Worm (Caenorhabditis elegans) whole organism, young adult: ENCODE results near the gene sri-28.

Source experiments
- B0336.3 ChIP-seq: fragments of 200-800 bp; sonication (Bioruptor generic); IDR thresholded peaks from 2 replicates; pipeline ENCODE4 v1.3.6; 2022; ENCODE audit warnings: missing genetic modification characterization, missing compliant biosample characterization
- C06A6.2 ChIP-seq: fragments of 200-800 bp; sonication (Bioruptor generic); conservative IDR thresholded peaks from 2 replicates; pipeline ENCODE4 v1.3.6; 2022; ENCODE audit warnings: missing genetic modification characterization, missing compliant biosample characterization
- D2030.7 ChIP-seq: fragments of 200-800 bp; sonication (Bioruptor generic); IDR thresholded peaks from 2 replicates; pipeline ENCODE4 v1.3.6; 2022; ENCODE audit warnings: missing genetic modification reagents, missing genetic modification characterization, missing compliant biosample characterization
- F33H1.4 ChIP-seq: fragments of 200-800 bp; sonication (Bioruptor generic); IDR thresholded peaks from 2 replicates; pipeline ENCODE4 v1.3.6; 2022; ENCODE audit warnings: missing genetic modification reagents, missing genetic modification characterization, missing compliant biosample characterization
- F37B4.10 ChIP-seq: fragments of 200-800 bp; sonication (Bioruptor generic); IDR thresholded peaks from 2 replicates; pipeline ENCODE4 v1.3.6; 2022; ENCODE audit warnings: missing genetic modification characterization, missing compliant biosample characterization
- F57C9.4 ChIP-seq: sonication (generic microtip); optimal IDR thresholded peaks from 2 replicates; lab custom pipeline; 2017; ENCODE audit warnings: mild to moderate bottlenecking, missing genetic modification characterization, missing compliant biosample characterization
- T07F8.4 ChIP-seq: sonication (generic microtip); optimal IDR thresholded peaks from 2 replicates; lab custom pipeline; 2016; ENCODE audit warnings: mild to moderate bottlenecking, missing genetic modification characterization, moderate library complexity, missing compliant biosample characterization
- Y67H2A.10 ChIP-seq: fragments of 200-800 bp; sonication (Bioruptor generic); conservative IDR thresholded peaks from 2 replicates; pipeline ENCODE4 v1.3.6; 2022; ENCODE audit warnings: missing genetic modification reagents, missing genetic modification characterization, missing compliant biosample characterization
- Y95B8A.8 ChIP-seq: fragments of 200-800 bp; sonication (Bioruptor generic); IDR thresholded peaks from 2 replicates; pipeline ENCODE4 v1.3.6; 2022; ENCODE audit warnings: missing genetic modification reagents, missing genetic modification characterization, missing compliant biosample characterization
- ZK185.1 ChIP-seq: sonication (generic microtip); optimal IDR thresholded peaks from 2 replicates; lab custom pipeline; 2016; ENCODE audit warnings: mild to moderate bottlenecking, missing genetic modification characterization, missing compliant biosample characterization; ENCODE audit not compliant: poor library complexity, severe bottlenecking
- akir-1 ChIP-seq: fragments of 200-800 bp; sonication (Bioruptor generic); optimal IDR thresholded peaks from 2 replicates; lab custom pipeline; 2018; ENCODE audit warnings: mild to moderate bottlenecking, missing genetic modification characterization, moderate library complexity, missing compliant biosample characterization
- atf-7 ChIP-seq: sonication (generic microtip); optimal IDR thresholded peaks from 2 replicates; lab custom pipeline; 2017; ENCODE audit warnings: mild to moderate bottlenecking, missing genetic modification characterization, missing compliant biosample characterization
- attf-5 ChIP-seq: fragments of 200-800 bp; sonication (Bioruptor generic); optimal IDR thresholded peaks from 2 replicates; lab custom pipeline; 2018; ENCODE audit warnings: mild to moderate bottlenecking, missing genetic modification characterization, missing compliant biosample characterization
- cebp-1 ChIP-seq, 2 experiments: fragments of 200-800 bp in 1 of 2; sonication (Bioruptor generic) in 1 of 2; sonication (generic microtip) in 1 of 2; IDR thresholded peaks in 1 of 2; optimal IDR thresholded peaks in 1 of 2; 2 replicates each; pipeline versions ENCODE4 v1.3.6 to Lab custom; 2017 to 2022; ENCODE audit warnings: missing compliant biosample characterization in 2 of 2, missing genetic modification characterization in 2 of 2, mild to moderate bottlenecking in 1 of 2, missing genetic modification reagents in 1 of 2, moderate library complexity in 1 of 2
- cebp-2 ChIP-seq: fragments of 200-800 bp; sonication (Bioruptor generic); IDR thresholded peaks from 2 replicates; pipeline ENCODE4 v1.3.6; 2022; ENCODE audit warnings: missing genetic modification characterization, missing compliant biosample characterization
- ceh-27 ChIP-seq: fragments of 200-800 bp; sonication (Bioruptor generic); optimal IDR thresholded peaks from 2 replicates; lab custom pipeline; 2018; ENCODE audit warnings: mild to moderate bottlenecking, missing genetic modification characterization, moderate library complexity, missing compliant biosample characterization
- ceh-58 ChIP-seq: fragments of 200-800 bp; sonication (Bioruptor generic); IDR thresholded peaks from 2 replicates; pipeline ENCODE4 v1.3.6; 2022; ENCODE audit warnings: missing genetic modification characterization, missing compliant biosample characterization
- dox-1 ChIP-seq: fragments of 200-800 bp; sonication (Bioruptor generic); IDR thresholded peaks from 2 replicates; pipeline ENCODE4 v1.3.6; 2022; ENCODE audit warnings: missing genetic modification reagents, missing genetic modification characterization, missing compliant biosample characterization
- dpff-1 ChIP-seq: sonication (generic microtip); optimal IDR thresholded peaks from 2 replicates; lab custom pipeline; 2017; ENCODE audit warnings: mild to moderate bottlenecking, missing genetic modification characterization, missing compliant biosample characterization
- efl-1 ChIP-seq: fragments of 150-350 bp; optimal IDR thresholded peaks from 2 replicates; lab custom pipeline; 2014; ENCODE audit warnings: missing biosample characterization, missing genetic modification reagents, missing genetic modification characterization
- egrh-3 ChIP-seq: fragments of 200-800 bp; sonication (Bioruptor generic); IDR thresholded peaks from 2 replicates; pipeline ENCODE4 v1.3.6; 2022; ENCODE audit warnings: missing genetic modification reagents, missing genetic modification characterization, missing compliant biosample characterization
- ekl-4 ChIP-seq: fragments of 200-800 bp; sonication (Bioruptor generic); IDR thresholded peaks from 2 replicates; pipeline ENCODE4 v1.3.6; 2022; ENCODE audit warnings: missing genetic modification reagents, missing genetic modification characterization, missing compliant biosample characterization
- hlh-26 ChIP-seq: fragments of 200-800 bp; sonication (Bioruptor generic); conservative IDR thresholded peaks from 2 replicates; pipeline ENCODE4 v1.3.6; 2022; ENCODE audit warnings: missing genetic modification reagents, missing genetic modification characterization, missing compliant biosample characterization
- hmg-1.2 ChIP-seq: fragments of 200-800 bp; sonication (Bioruptor generic); IDR thresholded peaks from 2 replicates; pipeline ENCODE4 v1.3.6; 2022; ENCODE audit warnings: missing genetic modification reagents, missing genetic modification characterization, missing compliant biosample characterization
- hmg-20 ChIP-seq: fragments of 200-800 bp; sonication (Bioruptor generic); IDR thresholded peaks from 2 replicates; pipeline ENCODE4 v1.3.6; 2022; ENCODE audit warnings: missing genetic modification reagents, missing genetic modification characterization, missing compliant biosample characterization
- hsf-1 ChIP-seq: fragments of 200-800 bp; sonication (Bioruptor generic); IDR thresholded peaks from 2 replicates; pipeline ENCODE4 v1.3.6; 2022; ENCODE audit warnings: missing genetic modification reagents, missing genetic modification characterization, missing compliant biosample characterization
- lin-40 ChIP-seq: sonication (generic microtip); optimal IDR thresholded peaks from 2 replicates; lab custom pipeline; 2016; ENCODE audit warnings: missing genetic modification characterization, mild to moderate bottlenecking, missing compliant biosample characterization, missing genotype, missing genetic modification reagents
- lin-54 ChIP-seq: fragments of 200-800 bp; sonication (Bioruptor generic); optimal IDR thresholded peaks from 2 replicates; lab custom pipeline; 2018; ENCODE audit warnings: mild to moderate bottlenecking, missing genetic modification characterization, missing compliant biosample characterization
- lsy-27 ChIP-seq: sonication (generic microtip); optimal IDR thresholded peaks from 2 replicates; lab custom pipeline; 2017; ENCODE audit warnings: missing genetic modification characterization, mild to moderate bottlenecking, missing compliant biosample characterization, antibody characterized with exemption, missing genotype, borderline replicate concordance; ENCODE audit not compliant: insufficient read depth
- madf-6 ChIP-seq: fragments of 200-800 bp; sonication (Bioruptor generic); IDR thresholded peaks from 2 replicates; pipeline ENCODE4 v1.3.6; 2022; ENCODE audit warnings: missing genetic modification reagents, missing genetic modification characterization, missing compliant biosample characterization
- madf-8 ChIP-seq: fragments of 200-800 bp; sonication (Bioruptor generic); conservative IDR thresholded peaks from 2 replicates; pipeline ENCODE4 v1.3.6; 2022; ENCODE audit warnings: missing genetic modification reagents, missing genetic modification characterization, missing compliant biosample characterization
- mcd-1 ChIP-seq: fragments of 200-800 bp; sonication (Bioruptor generic); IDR thresholded peaks from 2 replicates; pipeline ENCODE4 v1.3.6; 2022; ENCODE audit warnings: missing genetic modification reagents, missing genetic modification characterization, missing compliant biosample characterization
- nfya-1 ChIP-seq: sonication (generic microtip); optimal IDR thresholded peaks from 2 replicates; lab custom pipeline; 2017; ENCODE audit warnings: antibody characterized with exemption, missing compliant biosample characterization, missing genetic modification characterization, borderline replicate concordance; ENCODE audit not compliant: insufficient read depth
- nhr-120 ChIP-seq: fragments of 200-800 bp; sonication (Bioruptor generic); IDR thresholded peaks from 2 replicates; pipeline ENCODE4 v1.3.6; 2022; ENCODE audit warnings: missing genetic modification characterization, missing compliant biosample characterization
- rcor-1 ChIP-seq: fragments of 200-800 bp; sonication (Bioruptor generic); IDR thresholded peaks from 2 replicates; pipeline ENCODE4 v1.3.6; 2022; ENCODE audit warnings: missing genetic modification reagents, missing genetic modification characterization, missing compliant biosample characterization
- rpc-1 ChIP-seq, 2 experiments: fragments of 150-350 bp in 1 of 2; sonication (generic microtip) in 1 of 2; optimal IDR thresholded peaks; 2 replicates each; lab custom pipeline; 2014 to 2018; ENCODE audit warnings: missing biosample characterization in 1 of 2, missing genetic modification characterization in 1 of 2, missing genetic modification reagents in 1 of 2, missing genotype in 1 of 2
- somi-1 ChIP-seq: fragments of 200-800 bp; sonication (Bioruptor generic); optimal IDR thresholded peaks from 2 replicates; lab custom pipeline; 2018; ENCODE audit warnings: mild to moderate bottlenecking, missing genetic modification characterization, missing compliant biosample characterization
- tbx-9 ChIP-seq: sonication (generic microtip); optimal IDR thresholded peaks from 2 replicates; lab custom pipeline; 2016; ENCODE audit warnings: borderline replicate concordance, missing genetic modification characterization, inconsistent platforms, missing compliant biosample characterization
- zfh-2 ChIP-seq: fragments of 200-800 bp; sonication (Bioruptor generic); conservative IDR thresholded peaks from 2 replicates; pipeline ENCODE4 v1.3.6; 2022; ENCODE audit warnings: missing genetic modification reagents, missing genetic modification characterization, missing compliant biosample characterization
- ztf-28 ChIP-seq: fragments of 200-800 bp; sonication (Bioruptor generic); IDR thresholded peaks from 2 replicates; pipeline ENCODE4 v1.3.6; 2022; ENCODE audit warnings: missing genetic modification reagents, missing genetic modification characterization, missing compliant biosample characterization
- ztf-3 ChIP-seq: fragments of 200-800 bp; sonication (Bioruptor generic); optimal IDR thresholded peaks from 2 replicates; lab custom pipeline; 2018; ENCODE audit warnings: mild to moderate bottlenecking, missing genetic modification characterization, missing compliant biosample characterization
- ztf-6 ChIP-seq: fragments of 200-800 bp; sonication (Bioruptor generic); IDR thresholded peaks from 2 replicates; pipeline ENCODE4 v1.3.6; 2022; ENCODE audit warnings: missing genetic modification reagents, missing genetic modification characterization, missing compliant biosample characterization

The sri-28 gene

DNA sequence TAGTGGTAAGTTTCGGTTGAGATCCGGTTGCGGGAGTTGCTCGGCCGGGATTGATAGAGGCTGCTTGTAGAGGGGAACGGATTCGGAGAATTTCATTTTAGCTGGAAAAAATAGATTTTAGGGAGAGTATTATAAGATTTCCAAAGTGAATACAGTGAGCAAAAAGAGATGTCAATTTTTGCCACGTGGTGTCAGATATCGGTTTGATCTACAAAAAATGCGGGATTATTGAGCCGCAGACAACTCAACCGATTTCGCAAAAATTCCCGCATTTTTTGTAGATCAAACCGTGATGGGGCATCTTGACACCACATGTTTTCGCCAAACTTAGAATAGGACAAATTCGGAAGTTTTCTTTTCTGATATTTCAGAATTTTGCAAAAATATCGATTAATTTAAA lies 5.7 kb downstream of the sri-28 start, which contains the start of gene lido-13:
Gene lido-13, minus strand, starts transcription at position 101 of the 400 bp plus-strand sequence.
- no peak for TF ChIP-seq ceh-27 (GFP tag; lab: Kevin White, UChicago)
- peak; percentile 38; the same call in 1 of the 2 replicates for TF ChIP-seq madf-6 (GFP tag; lab: Robert Waterston, UW)
- TF ChIP-seq, all 124 proteins: peak for 1

- TF ChIP-seq cebp-1 (GFP tag; IDR thresholded peaks at IDR 0.05; lab: Robert Waterston, UW), result no peak
- no peak for TF ChIP-seq cebp-1 (tag; optimal IDR thresholded peaks at IDR 0.05; lab: Kevin White, UChicago)
- TF ChIP-seq hmg-1.2, result peak; percentile 96
- no peak for TF ChIP-seq ztf-28 (GFP tag; lab: Robert Waterston, UW)
- TF ChIP-seq rpc-1 (optimal IDR thresholded peaks at IDR 0.05; lab: Kevin White, UChicago), result no peak
- TF ChIP-seq rpc-1 (tag; optimal IDR thresholded peaks at IDR 0.05; lab: Kevin White, UChicago), result no peak
- TF ChIP-seq dpff-1 (tag; lab: Kevin White, UChicago), result no peak
- no peak for TF ChIP-seq C06A6.2
- TF ChIP-seq Y95B8A.8 (GFP tag; lab: Robert Waterston, UW), result no peak
- TF ChIP-seq akir-1 (GFP tag; lab: Kevin White, UChicago), result no peak
- TF ChIP-seq lin-40, result no peak
- TF ChIP-seq cebp-2 (GFP tag; lab: Robert Waterston, UW), result 0 out of 2 replicates have a peak, but pooled peaks have one; percentile 49
- TF ChIP-seq attf-5 (GFP tag; lab: Kevin White, UChicago), result no peak
- no peak for TF ChIP-seq F57C9.4 (tag; lab: Kevin White, UChicago)
- no peak for TF ChIP-seq dox-1
- no peak for TF ChIP-seq ztf-3 (GFP tag; lab: Kevin White, UChicago)
- TF ChIP-seq ztf-6 (GFP tag; lab: Robert Waterston, UW), result no peak
- no peak for TF ChIP-seq ceh-58 (GFP tag; lab: Robert Waterston, UW)
- TF ChIP-seq lsy-27 (tag; lab: Kevin White, UChicago), result no peak
- no peak for TF ChIP-seq F33H1.4 (GFP tag; lab: Robert Waterston, UW)
- no peak for TF ChIP-seq B0336.3 (GFP tag; lab: Robert Waterston, UW)
- no peak for TF ChIP-seq tbx-9 (tag; lab: Kevin White, UChicago)
- TF ChIP-seq D2030.7 (GFP tag; lab: Robert Waterston, UW), result no peak
- no peak for TF ChIP-seq ZK185.1 (tag; lab: Kevin White, UChicago)
- TF ChIP-seq madf-6 (GFP tag; lab: Robert Waterston, UW), result 0 out of 2 replicates have a peak, but pooled peaks have one; percentile 0
- TF ChIP-seq madf-8 (GFP tag; lab: Robert Waterston, UW), result no peak
- TF ChIP-seq atf-7 (tag; lab: Kevin White, UChicago), result no peak
- TF ChIP-seq hsf-1, result 0 out of 2 replicates have a peak, but pooled peaks have one; percentile 41
- TF ChIP-seq Y67H2A.10 (GFP tag; lab: Robert Waterston, UW), result no peak
- TF ChIP-seq lin-54, result no peak
- no peak for TF ChIP-seq ekl-4 (GFP tag; lab: Robert Waterston, UW)
- 0 out of 2 replicates have a peak, but pooled peaks have one; percentile 8 for TF ChIP-seq mcd-1 (GFP tag; lab: Robert Waterston, UW)
- peak; percentile 53; the same call in 1 of the 2 replicates for TF ChIP-seq egrh-3 (GFP tag; lab: Robert Waterston, UW)
- TF ChIP-seq T07F8.4 (tag; lab: Kevin White, UChicago), result no peak
- TF ChIP-seq rcor-1, result no peak
- TF ChIP-seq efl-1 (GFP tag; lab: Kevin White, UChicago), result no peak
- no peak for TF ChIP-seq hmg-20 (GFP tag; lab: Robert Waterston, UW)
- TF ChIP-seq nhr-120, result no peak
- no peak for TF ChIP-seq F37B4.10
- TF ChIP-seq nfya-1, result no peak
- TF ChIP-seq hlh-26, result no peak
- no peak for TF ChIP-seq somi-1 (GFP tag; lab: Kevin White, UChicago)
- peak; percentile 89 for TF ChIP-seq zfh-2
Observed at ce11 chrII:3054622-3055021, 6.1 kb downstream of the sri-28 start.
